Worm (Caenorhabditis elegans): Measurements from ENCODE around the gene Y57G11B.8.

ce11 chrIV:14559267-14559666 lies 19.2 kb downstream of the Y57G11B.8 start:
- no peak for TF ChIP-seq nhr-11 (tag; optimal IDR thresholded peaks at IDR 0.05)
- TF ChIP-seq ceh-28 (tag; optimal IDR thresholded peaks at IDR 0.05): no peak
- TF ChIP-seq unc-130 (GFP tag; optimal IDR thresholded peaks at IDR 0.05): no peak
- TF ChIP-seq mdl-1 (tag; optimal IDR thresholded peaks at IDR 0.05): no peak
- no peak for TF ChIP-seq nhr-10 (tag; optimal IDR thresholded peaks at IDR 0.05)
- no peak for TF ChIP-seq nhr-77 (tag; optimal IDR thresholded peaks at IDR 0.05)

Measured in whole organism, L4 larva.